Worm (Caenorhabditis elegans) whole organism, mixed stage, embryonic: Measurements from ENCODE around the gene Y49E10.30.

ENCODE experiments used
- M03D4.4 ChIP-seq: sonication (generic microtip); optimal IDR thresholded peaks from 2 replicates; lab custom pipeline; 2017; ENCODE audit warnings: mild to moderate bottlenecking, missing genetic modification characterization, missing compliant biosample characterization
- bed-3 ChIP-seq: fragments of 200-800 bp; sonication (Bioruptor generic); optimal IDR thresholded peaks from 3 replicates; lab custom pipeline; 2018; ENCODE audit warnings: mild to moderate bottlenecking, missing genetic modification characterization, moderate library complexity, missing compliant biosample characterization
- blmp-1 ChIP-seq: fragments of 150-350 bp; optimal IDR thresholded peaks from 2 replicates; lab custom pipeline; 2014; ENCODE audit warnings: missing biosample characterization, missing genetic modification characterization
- ceh-39 ChIP-seq: fragments of 150-350 bp; optimal IDR thresholded peaks from 2 replicates; lab custom pipeline; 2014; ENCODE audit warnings: missing biosample characterization, missing genetic modification characterization
- ceh-43 ChIP-seq: fragments of 200-800 bp; sonication (Bioruptor generic); optimal IDR thresholded peaks from 2 replicates; lab custom pipeline; 2018; ENCODE audit warnings: mild to moderate bottlenecking, missing genetic modification characterization, moderate library complexity, missing compliant biosample characterization
- ceh-83 ChIP-seq: fragments of 200-800 bp; sonication (Bioruptor generic); optimal IDR thresholded peaks from 2 replicates; lab custom pipeline; 2018; ENCODE audit warnings: mild to moderate bottlenecking, missing genetic modification characterization, missing compliant biosample characterization
- ces-1 ChIP-seq: fragments of 150-350 bp; optimal IDR thresholded peaks from 2 replicates; lab custom pipeline; 2014; ENCODE audit warnings: missing biosample characterization, missing genetic modification reagents, missing genetic modification characterization
- cnd-1 ChIP-seq: fragments of 200-800 bp; sonication (Bioruptor generic); optimal IDR thresholded peaks from 2 replicates; lab custom pipeline; 2018; ENCODE audit warnings: mild to moderate bottlenecking, missing genetic modification characterization, missing compliant biosample characterization
- drap-1 ChIP-seq: fragments of 200-800 bp; sonication (Bioruptor generic); optimal IDR thresholded peaks from 3 replicates; lab custom pipeline; 2018; ENCODE audit warnings: mild to moderate bottlenecking, missing genetic modification characterization, missing compliant biosample characterization
- elt-1 ChIP-seq: sonication (generic microtip); optimal IDR thresholded peaks from 2 replicates; lab custom pipeline; 2017; ENCODE audit warnings: missing genetic modification characterization, mild to moderate bottlenecking, missing compliant biosample characterization, antibody characterized with exemption, moderate library complexity, borderline replicate concordance; ENCODE audit not compliant: insufficient read depth
- elt-3 ChIP-seq: fragments of 150-350 bp; optimal IDR thresholded peaks from 2 replicates; lab custom pipeline; 2014; ENCODE audit warnings: missing biosample characterization, missing genetic modification characterization
- flh-1 ChIP-seq: fragments of 200-800 bp; sonication (Bioruptor generic); optimal IDR thresholded peaks from 2 replicates; lab custom pipeline; 2018; ENCODE audit warnings: mild to moderate bottlenecking, missing genetic modification characterization, moderate library complexity, missing compliant biosample characterization
- ham-2 ChIP-seq: fragments of 200-800 bp; sonication (Bioruptor generic); optimal IDR thresholded peaks from 2 replicates; lab custom pipeline; 2018; ENCODE audit warnings: mild to moderate bottlenecking, missing genetic modification characterization, missing compliant biosample characterization
- hlh-1 ChIP-seq: fragments of 150-350 bp; optimal IDR thresholded peaks from 2 replicates; lab custom pipeline; 2014; ENCODE audit warnings: missing biosample characterization, missing genetic modification reagents, missing genetic modification characterization
- lin-13 ChIP-seq: fragments of 150-350 bp; optimal IDR thresholded peaks from 2 replicates; lab custom pipeline; 2014; ENCODE audit warnings: missing biosample characterization, missing genetic modification characterization
- lin-32 ChIP-seq: fragments of 200-800 bp; sonication (Bioruptor generic); optimal IDR thresholded peaks from 2 replicates; lab custom pipeline; 2018; ENCODE audit warnings: mild to moderate bottlenecking, missing genetic modification characterization, missing compliant biosample characterization
- lsy-2 ChIP-seq: fragments of 150-350 bp; optimal IDR thresholded peaks from 2 replicates; lab custom pipeline; 2014; ENCODE audit warnings: missing biosample characterization, missing genetic modification characterization
- mab-5 ChIP-seq: fragments of 150-350 bp; optimal IDR thresholded peaks from 2 replicates; lab custom pipeline; 2014; ENCODE audit warnings: missing biosample characterization, missing genetic modification characterization
- mep-1 ChIP-seq: fragments of 150-350 bp; optimal IDR thresholded peaks from 2 replicates; lab custom pipeline; 2017; ENCODE audit warnings: missing biosample characterization, missing genetic modification reagents, missing genetic modification characterization, inconsistent platforms
- mls-2 ChIP-seq: sonication (generic microtip); optimal IDR thresholded peaks from 2 replicates; lab custom pipeline; 2016; ENCODE audit warnings: mild to moderate bottlenecking, missing genetic modification characterization, moderate library complexity, missing compliant biosample characterization
- nhr-12 ChIP-seq: fragments of 150-350 bp; optimal IDR thresholded peaks from 2 replicates; lab custom pipeline; 2014; ENCODE audit warnings: missing biosample characterization, missing genetic modification characterization
- nhr-2 ChIP-seq: fragments of 150-350 bp; optimal IDR thresholded peaks from 2 replicates; lab custom pipeline; 2014; ENCODE audit warnings: missing biosample characterization, missing genetic modification characterization
- nhr-237 ChIP-seq: fragments of 150-350 bp; optimal IDR thresholded peaks from 2 replicates; lab custom pipeline; 2014; ENCODE audit warnings: missing biosample characterization, missing genetic modification characterization
- nhr-28 ChIP-seq: fragments of 150-350 bp; optimal IDR thresholded peaks from 2 replicates; lab custom pipeline; 2014; ENCODE audit warnings: missing biosample characterization, missing genetic modification characterization
- nhr-76 ChIP-seq: sonication (generic microtip); optimal IDR thresholded peaks from 2 replicates; lab custom pipeline; 2017; ENCODE audit warnings: missing biosample characterization, missing genetic modification characterization
- pha-4 ChIP-seq: fragments of 150-350 bp; optimal IDR thresholded peaks from 2 replicates; lab custom pipeline; 2018; ENCODE audit warnings: missing biosample characterization, missing genetic modification reagents, missing genetic modification characterization
- sem-2 ChIP-seq: fragments of 200-800 bp; sonication (Bioruptor generic); optimal IDR thresholded peaks from 2 replicates; lab custom pipeline; 2018; ENCODE audit warnings: mild to moderate bottlenecking, missing genetic modification characterization, missing compliant biosample characterization
- snpc-4 ChIP-seq: fragments of 150-350 bp; optimal IDR thresholded peaks from 2 replicates; lab custom pipeline; 2014; ENCODE audit warnings: missing biosample characterization, missing genetic modification characterization
- sptf-1 ChIP-seq: sonication (generic microtip); optimal IDR thresholded peaks from 2 replicates; lab custom pipeline; 2017; ENCODE audit warnings: mild to moderate bottlenecking, missing genetic modification characterization, moderate library complexity, missing compliant biosample characterization
- tbx-8 ChIP-seq: fragments of 200-800 bp; sonication (Bioruptor generic); optimal IDR thresholded peaks from 2 replicates; lab custom pipeline; 2018; ENCODE audit warnings: mild to moderate bottlenecking, missing genetic modification characterization, moderate library complexity, missing compliant biosample characterization
- unc-120 ChIP-seq: sonication (generic microtip); optimal IDR thresholded peaks from 2 replicates; lab custom pipeline; 2017; ENCODE audit warnings: missing genetic modification characterization, missing compliant biosample characterization; ENCODE audit not compliant: poor library complexity, severe bottlenecking
- unc-39 ChIP-seq: fragments of 150-350 bp; optimal IDR thresholded peaks from 2 replicates; lab custom pipeline; 2014; ENCODE audit warnings: missing biosample characterization, missing genetic modification characterization
- unc-62 ChIP-seq: fragments of 150-350 bp; optimal IDR thresholded peaks from 2 replicates; lab custom pipeline; 2014; ENCODE audit warnings: missing biosample characterization, missing genetic modification reagents, missing genetic modification characterization
- zip-8 ChIP-seq: fragments of 150-350 bp; optimal IDR thresholded peaks from 2 replicates; lab custom pipeline; 2014; ENCODE audit warnings: missing biosample characterization, missing genetic modification characterization
- ztf-11 ChIP-seq: fragments of 150-350 bp; optimal IDR thresholded peaks from 2 replicates; lab custom pipeline; 2014; ENCODE audit warnings: missing biosample characterization, missing genetic modification characterization

The Y49E10.30 gene

ce11 chrIII:12359265-12359664 lies 27.4 kb upstream of the Y49E10.30 start, which contains the start of gene Y75B8A.34:
TSS of gene Y75B8A.34 (plus strand) at chrIII:12359565.
- TF ChIP-seq sptf-1 (tag; lab: Kevin White, UChicago) (no peak), tbx-8 (no peak), nhr-2 (tag; lab: Kevin White, UChicago) (no peak)
- TF ChIP-seq, all 35 proteins: peak for 0

- TF ChIP-seq tbx-8: no peak
- TF ChIP-seq ceh-39 (tag; lab: Kevin White, UChicago): no peak
- no peak for TF ChIP-seq flh-1
- no peak for TF ChIP-seq sem-2 (GFP tag; lab: Kevin White, UChicago)
- TF ChIP-seq ceh-83 (GFP tag; lab: Kevin White, UChicago): peak; percentile 44
- TF ChIP-seq M03D4.4 (tag; lab: Kevin White, UChicago): no peak
- peak; percentile 8 for TF ChIP-seq sptf-1 (tag; lab: Kevin White, UChicago)
- no peak for TF ChIP-seq lin-13 (tag; lab: Kevin White, UChicago)
- TF ChIP-seq ces-1 (GFP tag; lab: Kevin White, UChicago): no peak
- TF ChIP-seq nhr-2 (tag; lab: Kevin White, UChicago): no peak
- no peak for TF ChIP-seq nhr-12 (tag; lab: Kevin White, UChicago)
- TF ChIP-seq, all 35 proteins: peak for 2
These were observed 19.6 kb upstream of the Y49E10.30 start, which contains the start of gene Y75B8A.33 for ce11 chrIII:12366989-12367557. TSS of gene Y75B8A.33 (minus strand) at chrIII:12367373.

- no peak for TF ChIP-seq nhr-12 (tag; lab: Kevin White, UChicago)
- TF ChIP-seq unc-62 (GFP tag; lab: Kevin White, UChicago): no peak
- no peak for TF ChIP-seq nhr-76
- no peak for TF ChIP-seq lin-13 (tag; lab: Kevin White, UChicago)
- no peak for TF ChIP-seq nhr-237 (tag; lab: Kevin White, UChicago)
- TF ChIP-seq, all 35 proteins: peak for 0
These were observed 18.8 kb upstream of the Y49E10.30 start for ce11 chrIII:12367891-12368290.

ce11 chrIII:12368462-12369306 lies 18.0 kb upstream of the Y49E10.30 start, which contains the start of gene his-72:
TSS of gene his-72 (minus strand) at chrIII:12369050.
- TF ChIP-seq hlh-1 (tag; lab: Kevin White, UChicago) (peak; percentile 100), ceh-83 (GFP tag; lab: Kevin White, UChicago) (peak; percentile 75), unc-120 (peak; percentile 41), elt-3 (tag; lab: Kevin White, UChicago) (no peak), sem-2 (GFP tag; lab: Kevin White, UChicago) (no peak), unc-62 (GFP tag; lab: Kevin White, UChicago) (peak; percentile 12), unc-39 (tag; lab: Kevin White, UChicago) (no peak), drap-1 (GFP tag; lab: Kevin White, UChicago) (peak; percentile 54), nhr-12 (tag; lab: Kevin White, UChicago) (peak; percentile 45), sptf-1 (tag; lab: Kevin White, UChicago) (peak; percentile 45), lsy-2 (tag; lab: Kevin White, UChicago) (peak; percentile 11), tbx-8 (no peak), nhr-237 (tag; lab: Kevin White, UChicago) (no peak), M03D4.4 (tag; lab: Kevin White, UChicago) (no peak), cnd-1 (tag; lab: Kevin White, UChicago) (peak; percentile 52), nhr-2 (tag; lab: Kevin White, UChicago) (no peak), nhr-76 (no peak), zip-8 (tag; lab: Kevin White, UChicago) (no peak), mls-2 (tag; lab: Kevin White, UChicago) (peak; percentile 53), flh-1 (peak; percentile 3), ham-2 (GFP tag; lab: Kevin White, UChicago) (peak; percentile 23), mep-1 (peak; percentile 50), snpc-4 (tag; lab: Kevin White, UChicago) (no peak), nhr-28 (tag; lab: Kevin White, UChicago) (no peak), lin-32 (GFP tag; lab: Kevin White, UChicago) (no peak), pha-4 (tag; lab: Kevin White, UChicago) (peak; percentile 3), ces-1 (GFP tag; lab: Kevin White, UChicago) (no peak), mab-5 (tag; lab: Kevin White, UChicago) (no peak), lin-13 (tag; lab: Kevin White, UChicago) (peak; percentile 27), ceh-39 (tag; lab: Kevin White, UChicago) (peak; percentile 46), ceh-43 (GFP tag; lab: Kevin White, UChicago) (no peak), ztf-11 (no peak), bed-3 (GFP tag; lab: Kevin White, UChicago) (peak; percentile 7), elt-1 (tag; lab: Kevin White, UChicago) (no peak), blmp-1 (tag; lab: Kevin White, UChicago) (no peak)
